Fruit fly (Drosophila melanogaster): Measurements from ENCODE around the gene osk.

Gene osk

dm6 chr3R:8966598-8966997 is 31.7 kb downstream of the osk start:
- TF ChIP-seq tai (GFP tag; optimal IDR thresholded peaks at IDR 0.05): no peak
- no peak for TF ChIP-seq rgr (GFP tag; optimal IDR thresholded peaks at IDR 0.05)

- TF ChIP-seq tai (GFP tag; optimal IDR thresholded peaks at IDR 0.05): no peak
- TF ChIP-seq sv (GFP tag; optimal IDR thresholded peaks at IDR 0.05): no peak
- peak; percentile 33 for TF ChIP-seq Sp1 (GFP tag; optimal IDR thresholded peaks at IDR 0.05)
- TF ChIP-seq usp (GFP tag; optimal IDR thresholded peaks at IDR 0.05): no peak
- TF ChIP-seq Hnf4 (GFP tag; optimal IDR thresholded peaks at IDR 0.05): peak; percentile 10
- TF ChIP-seq Rel (GFP tag; optimal IDR thresholded peaks at IDR 0.05): no peak
- no peak for TF ChIP-seq Rel (tag; optimal IDR thresholded peaks at IDR 0.05)
- TF ChIP-seq CG9705 (GFP tag; optimal IDR thresholded peaks at IDR 0.05): no peak
- TF ChIP-seq dsf (GFP tag; optimal IDR thresholded peaks at IDR 0.05; ENCODE audit: borderline replicate concordance): no peak
- no peak for TF ChIP-seq Myc (optimal IDR thresholded peaks at IDR 0.05)
- TF ChIP-seq Mio (GFP tag; optimal IDR thresholded peaks at IDR 0.05): no peak
- no peak for TF ChIP-seq dl (GFP tag; optimal IDR thresholded peaks at IDR 0.05; ENCODE audit: insufficient read depth in 1 of 2, partially characterized antibody in 2 of 2)
- no peak for TF ChIP-seq psq (GFP tag; optimal IDR thresholded peaks at IDR 0.05)
- TF ChIP-seq Jra (GFP tag; optimal IDR thresholded peaks at IDR 0.05): no peak
- no peak for TF ChIP-seq jim (GFP tag; optimal IDR thresholded peaks at IDR 0.05)
- TF ChIP-seq CG32264 (GFP tag; optimal IDR thresholded peaks at IDR 0.05): no peak
- no peak for TF ChIP-seq Hr83 (GFP tag; optimal IDR thresholded peaks at IDR 0.05; ENCODE audit: poor library complexity, severe bottlenecking)
- TF ChIP-seq brk (GFP tag; optimal IDR thresholded peaks at IDR 0.05): no peak
- no peak for TF ChIP-seq Vsx2 (GFP tag; optimal IDR thresholded peaks at IDR 0.05; ENCODE audit: partially characterized antibody)
- TF ChIP-seq br (GFP tag; optimal IDR thresholded peaks at IDR 0.05): peak; percentile 50
- TF ChIP-seq dmrt93B (GFP tag; optimal IDR thresholded peaks at IDR 0.05): peak; percentile 8
- no peak for TF ChIP-seq CrebA (GFP tag; optimal IDR thresholded peaks at IDR 0.05; ENCODE audit: borderline replicate concordance)
- TF ChIP-seq Dfd (GFP tag; optimal IDR thresholded peaks at IDR 0.05): no peak
- TF ChIP-seq sage (GFP tag; optimal IDR thresholded peaks at IDR 0.05): no peak
- TF ChIP-seq ey (GFP tag; optimal IDR thresholded peaks at IDR 0.05): peak; percentile 38
- TF ChIP-seq rgr (GFP tag; optimal IDR thresholded peaks at IDR 0.05): peak; percentile 27
- no peak for TF ChIP-seq Dif (GFP tag; optimal IDR thresholded peaks at IDR 0.05; ENCODE audit: partially characterized antibody)
- no peak for TF ChIP-seq lola (GFP tag; optimal IDR thresholded peaks at IDR 0.05)
- peak; percentile 48 for TF ChIP-seq HLH106 (tag; optimal IDR thresholded peaks at IDR 0.05)
- TF ChIP-seq OdsH (GFP tag; optimal IDR thresholded peaks at IDR 0.05): peak; percentile 66
- TF ChIP-seq woc (GFP tag; optimal IDR thresholded peaks at IDR 0.05): peak; percentile 21
- TF ChIP-seq GATAd (GFP tag; optimal IDR thresholded peaks at IDR 0.05): no peak
- TF ChIP-seq Abd-B (GFP tag; optimal IDR thresholded peaks at IDR 0.05): no peak
- peak in 1 of 2 experiments; percentile 62 for TF ChIP-seq foxo (GFP tag; optimal IDR thresholded peaks at IDR 0.05)
- no peak for TF ChIP-seq N (GFP tag; optimal IDR thresholded peaks at IDR 0.05)
- no peak for TF ChIP-seq pan (optimal IDR thresholded peaks at IDR 0.05)
- TF ChIP-seq fru (GFP tag; optimal IDR thresholded peaks at IDR 0.05): peak; percentile 42
- TF ChIP-seq h (GFP tag; optimal IDR thresholded peaks at IDR 0.05): peak; percentile 55
- no peak for TF ChIP-seq Hr78 (GFP tag; optimal IDR thresholded peaks at IDR 0.05)
Observed at dm6 chr3R:8968837-8969236, 33.9 kb downstream of the osk start.

dm6 chr3R:8969301-8969925 is 34.5 kb downstream of the osk start:
- TF ChIP-seq fru (GFP tag; optimal IDR thresholded peaks at IDR 0.05) (peak; percentile 28), rgr (GFP tag; optimal IDR thresholded peaks at IDR 0.05) (no peak), h (GFP tag; optimal IDR thresholded peaks at IDR 0.05) (no peak), psq (GFP tag; optimal IDR thresholded peaks at IDR 0.05) (peak; percentile 88), woc (GFP tag; optimal IDR thresholded peaks at IDR 0.05) (no peak), ey (GFP tag; optimal IDR thresholded peaks at IDR 0.05) (no peak), N (GFP tag; optimal IDR thresholded peaks at IDR 0.05) (no peak), GATAd (GFP tag; optimal IDR thresholded peaks at IDR 0.05) (no peak), Rel (GFP tag; optimal IDR thresholded peaks at IDR 0.05) (no peak), Rel (tag; optimal IDR thresholded peaks at IDR 0.05) (no peak), Hr83 (GFP tag; optimal IDR thresholded peaks at IDR 0.05; ENCODE audit: poor library complexity, severe bottlenecking) (no peak), jim (GFP tag; optimal IDR thresholded peaks at IDR 0.05) (no peak)
